Fruit fly (Drosophila melanogaster) whole organism: ENCODE data around the gene Traf4.

Experiments used
- CG8478 ChIP-seq: fragments of >200 bp; optimal IDR thresholded peaks from 2 replicates; lab custom pipeline; 2018; ENCODE audit warnings: inconsistent platforms
- Dll ChIP-seq: fragments of >200 bp; optimal IDR thresholded peaks from 2 replicates; lab custom pipeline; 2017
- EcR ChIP-seq, 2 experiments: fragments of >200 bp; optimal IDR thresholded peaks; 2 replicates each; lab custom pipeline; 2017; ENCODE audit warnings: missing biosample characterization in 2 of 2, missing genetic modification characterization in 2 of 2, missing genetic modification reagents in 2 of 2
- pan ChIP-seq: fragments of >200 bp; optimal IDR thresholded peaks from 2 replicates; lab custom pipeline; 2017
- psq ChIP-seq: fragments of >200 bp; optimal IDR thresholded peaks from 2 replicates; lab custom pipeline; 2017
- usp ChIP-seq: fragments of >200 bp; optimal IDR thresholded peaks from 2 replicates; lab custom pipeline; 2017; ENCODE audit warnings: missing biosample characterization, missing genetic modification characterization, mixed read lengths

Traf4 gene

dm6 chr2L:4416903-4417302 is 55.2 kb downstream of the Traf4 start:
- no peak for TF ChIP-seq usp
- TF ChIP-seq CG8478 = no peak
- TF ChIP-seq EcR (GFP tag; optimal IDR thresholded peaks at IDR 0.05; lab: Kevin White, UChicago) = no peak
- TF ChIP-seq Dll (lab: Kevin White, UChicago) = no peak
- TF ChIP-seq pan = no peak
- no peak for TF ChIP-seq psq (lab: Kevin White, UChicago)

- TF ChIP-seq pan (no peak), EcR (GFP tag; optimal IDR thresholded peaks at IDR 0.05; lab: Kevin White, UChicago) (no peak), psq (lab: Kevin White, UChicago) (no peak), CG8478 (no peak), usp (no peak), Dll (lab: Kevin White, UChicago) (no peak)
Observed at dm6 chr2L:4417982-4418381, 56.3 kb downstream of the Traf4 start.

- no peak for TF ChIP-seq EcR (GFP tag; optimal IDR thresholded peaks at IDR 0.05; lab: Kevin White, UChicago)
- TF ChIP-seq usp = no peak
- TF ChIP-seq CG8478 = no peak
- no peak for TF ChIP-seq Dll (lab: Kevin White, UChicago)
Observed at dm6 chr2L:4418819-4419218, 57.1 kb downstream of the Traf4 start.

- TF ChIP-seq usp = no peak
- TF ChIP-seq CG8478 = no peak
- no peak for TF ChIP-seq psq (lab: Kevin White, UChicago)
- TF ChIP-seq Dll (lab: Kevin White, UChicago) = no peak
- TF ChIP-seq EcR (GFP tag; optimal IDR thresholded peaks at IDR 0.05; lab: Kevin White, UChicago) = no peak
- TF ChIP-seq pan = no peak
Observed at dm6 chr2L:4422154-4422553, 60.4 kb downstream of the Traf4 start.
